Worm (Caenorhabditis elegans): Measurements from ENCODE around the gene Y56A3A.22.
"Not testable (repeated sequence)": the region's sequence is repeated elsewhere in the genome, so short reads cannot be mapped to it uniquely, and the experiment has no call there.

Y56A3A.22 gene

DNA sequence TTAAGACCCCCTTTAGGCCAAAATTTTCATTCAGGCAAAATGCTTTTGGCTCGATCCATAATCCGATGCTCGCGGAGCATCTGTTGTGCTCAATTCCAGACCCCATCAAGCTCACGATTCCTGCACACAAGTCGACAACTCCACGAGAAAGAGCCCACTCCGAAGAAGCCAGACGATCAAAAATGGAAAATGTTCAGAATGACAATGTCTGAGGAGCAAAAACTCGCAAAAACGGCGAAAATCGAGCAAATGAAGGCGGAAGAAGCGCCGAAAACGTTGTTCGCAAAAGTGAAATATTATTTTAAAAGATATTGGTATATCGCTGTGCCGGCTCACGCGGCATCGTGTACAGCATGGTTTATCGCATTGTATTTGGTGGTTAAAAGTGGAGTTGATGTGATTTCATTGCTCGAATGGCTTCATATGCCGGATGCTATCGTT is at the start of gene Y56A3A.22:
Y56A3A.22 (plus strand) TSS at position 35 of the 441 bp plus-strand sequence.
- TF ChIP-seq nhr-43 (tag; optimal IDR thresholded peaks at IDR 0.05; ENCODE audit: poor library complexity, severe bottlenecking) (peak; percentile 33), zag-1 (tag; optimal IDR thresholded peaks at IDR 0.05) (no peak), elt-2 (tag; optimal IDR thresholded peaks at IDR 0.05) (peak; percentile 21), ceh-16 (tag; optimal IDR thresholded peaks at IDR 0.05) (no peak), nhr-67 (tag; optimal IDR thresholded peaks at IDR 0.05) (no peak), elt-3 (tag; optimal IDR thresholded peaks at IDR 0.05) (peak in 1 of 3 experiments; percentile 25), ama-1 (optimal IDR thresholded peaks at IDR 0.05) (peak; percentile 92), egl-5 (tag; optimal IDR thresholded peaks at IDR 0.05) (no peak), aly-2 (tag; optimal IDR thresholded peaks at IDR 0.05) (no peak), nfya-1 (tag; optimal IDR thresholded peaks at IDR 0.05; ENCODE audit: insufficient read depth) (peak; percentile 36), ZK546.5 (tag; optimal IDR thresholded peaks at IDR 0.05) (no peak), unc-39 (tag; optimal IDR thresholded peaks at IDR 0.05) (no peak), lsy-12 (tag; optimal IDR thresholded peaks at IDR 0.05) (peak; percentile 57)

DNA sequence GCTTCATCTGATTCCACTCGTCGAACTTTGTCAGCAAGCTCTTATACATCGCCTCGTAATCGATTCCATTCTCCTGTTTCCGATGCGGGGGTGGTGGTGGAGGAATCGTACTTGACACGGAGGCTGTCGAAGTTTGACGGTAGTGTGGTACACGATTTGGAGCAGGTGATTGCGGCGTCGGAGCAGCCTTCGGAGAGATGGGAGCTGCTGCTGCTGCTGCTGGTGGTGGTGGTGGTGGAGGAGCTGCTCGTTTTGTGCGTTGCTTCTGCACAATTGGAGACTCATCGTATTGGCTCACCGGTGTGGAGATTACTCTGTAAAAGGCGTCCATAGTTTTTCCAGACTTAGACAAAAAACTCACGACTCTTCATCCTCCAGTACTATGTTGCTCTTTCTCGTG is 47.2 kb upstream of the Y56A3A.22 start:
- TF ChIP-seq nhr-11 (tag; optimal IDR thresholded peaks at IDR 0.05) (no peak), ztf-4 (tag; optimal IDR thresholded peaks at IDR 0.05) (no peak), fkh-10 (GFP tag; optimal IDR thresholded peaks at IDR 0.05) (no peak), nhr-76 (tag; optimal IDR thresholded peaks at IDR 0.05) (no peak), lin-15B (tag; optimal IDR thresholded peaks at IDR 0.05) (no peak), R02D3.7 (tag; optimal IDR thresholded peaks at IDR 0.05) (no peak), fkh-2 (tag; optimal IDR thresholded peaks at IDR 0.05) (no peak), nhr-12 (tag; optimal IDR thresholded peaks at IDR 0.05) (no peak), ZK546.5 (tag; optimal IDR thresholded peaks at IDR 0.05) (no peak), elt-3 (tag; optimal IDR thresholded peaks at IDR 0.05) (no peak)

DNA sequence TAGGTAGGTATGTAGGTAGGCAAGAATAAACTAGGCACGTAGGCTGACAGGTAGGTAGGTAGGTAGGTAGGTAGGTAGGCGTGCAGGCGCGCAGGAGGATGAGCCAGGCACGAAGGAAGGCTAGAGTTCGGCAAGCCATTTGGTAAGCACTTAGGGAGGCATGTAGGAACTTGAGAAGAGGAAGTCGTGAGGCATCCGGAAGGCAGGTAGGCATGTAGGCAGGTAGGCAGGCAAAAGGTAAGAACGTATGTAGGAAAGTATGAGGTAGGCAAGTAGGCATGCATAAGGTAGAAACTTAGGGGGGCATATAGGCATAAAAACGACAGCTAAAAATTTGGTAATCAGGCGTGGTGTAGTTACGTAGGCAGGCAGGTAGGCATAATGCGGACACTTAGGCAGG is 45.4 kb upstream of the Y56A3A.22 start:
- TF ChIP-seq snpc-4 (tag; optimal IDR thresholded peaks at IDR 0.05) (no peak), mdl-1 (tag; optimal IDR thresholded peaks at IDR 0.05) (no peak), mml-1 (tag; optimal IDR thresholded peaks at IDR 0.05) (no peak), ceh-9 (tag; optimal IDR thresholded peaks at IDR 0.05) (no peak)

DNA sequence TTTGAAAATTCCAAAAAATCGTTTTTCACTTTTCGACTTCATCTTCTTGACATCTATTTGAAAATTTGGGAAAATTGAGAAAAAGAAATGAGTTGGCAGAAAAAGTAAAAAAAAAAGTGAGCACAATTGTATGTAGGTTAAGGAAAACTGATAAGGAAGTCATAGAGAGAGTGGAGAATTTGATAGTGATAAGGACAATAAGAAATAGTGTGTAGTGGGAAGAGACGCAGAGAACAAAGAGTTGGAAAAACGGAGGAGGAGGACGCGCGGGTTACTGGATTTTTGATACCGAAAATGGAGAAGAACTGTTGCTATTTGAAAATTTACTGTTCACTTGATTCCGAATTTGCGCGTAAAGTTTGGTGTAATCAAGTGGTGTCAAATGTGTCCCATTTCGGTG is 42.7 kb upstream of the Y56A3A.22 start, which contains the start of gene Y56A3A.6:
Y56A3A.6 (minus strand) TSS at position 53 of the 400 bp plus-strand sequence.
- TF ChIP-seq nhr-11 (tag; optimal IDR thresholded peaks at IDR 0.05) (no peak), pha-4 (tag; optimal IDR thresholded peaks at IDR 0.05) (peak; percentile 1), pqm-1 (tag; optimal IDR thresholded peaks at IDR 0.05) (peak; percentile 55), fkh-10 (GFP tag; optimal IDR thresholded peaks at IDR 0.05) (no peak), lsy-12 (tag; optimal IDR thresholded peaks at IDR 0.05) (no peak), jun-1 (tag; optimal IDR thresholded peaks at IDR 0.05) (no peak), elt-2 (tag; optimal IDR thresholded peaks at IDR 0.05) (peak; percentile 79)

DNA sequence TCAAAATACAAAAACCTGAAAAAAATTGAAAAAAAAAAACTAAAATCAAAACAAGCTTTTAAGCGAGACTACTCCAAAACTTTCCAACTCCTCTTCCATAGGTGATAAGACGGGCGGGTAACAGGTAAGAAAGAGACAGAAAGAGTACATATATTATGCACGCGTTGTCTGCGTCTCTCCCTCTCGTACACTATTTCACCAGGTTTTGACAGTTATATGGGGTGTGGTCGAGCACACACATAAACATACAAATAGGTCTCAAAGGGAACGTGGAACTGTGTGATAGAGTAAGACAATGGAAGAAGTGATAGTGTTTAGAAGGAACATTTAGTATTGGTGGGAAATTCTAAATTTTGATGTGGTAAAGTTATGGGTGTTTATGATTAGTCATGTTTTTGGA is 39.9 kb upstream of the Y56A3A.22 start:
- no peak for TF ChIP-seq ceh-16 (tag; optimal IDR thresholded peaks at IDR 0.05)
- TF ChIP-seq fkh-2 (tag; optimal IDR thresholded peaks at IDR 0.05), result no peak
- peak; percentile 45 for TF ChIP-seq pha-4 (tag; optimal IDR thresholded peaks at IDR 0.05)
- TF ChIP-seq sea-2 (GFP tag; optimal IDR thresholded peaks at IDR 0.05), result no peak
- no peak for TF ChIP-seq nhr-43 (tag; optimal IDR thresholded peaks at IDR 0.05; ENCODE audit: poor library complexity, severe bottlenecking)
- TF ChIP-seq ztf-4 (tag; optimal IDR thresholded peaks at IDR 0.05), result no peak
- no peak for TF ChIP-seq lsy-12 (tag; optimal IDR thresholded peaks at IDR 0.05)
- TF ChIP-seq nhr-76 (tag; optimal IDR thresholded peaks at IDR 0.05), result no peak
- no peak for TF ChIP-seq fkh-10 (GFP tag; optimal IDR thresholded peaks at IDR 0.05)
- TF ChIP-seq mdl-1 (tag; optimal IDR thresholded peaks at IDR 0.05), result no peak
- TF ChIP-seq elt-2 (tag; optimal IDR thresholded peaks at IDR 0.05), result peak; percentile 85
- no peak for TF ChIP-seq egl-5 (tag; optimal IDR thresholded peaks at IDR 0.05)
- TF ChIP-seq jun-1 (tag; optimal IDR thresholded peaks at IDR 0.05), result no peak
- TF ChIP-seq aly-2 (tag; optimal IDR thresholded peaks at IDR 0.05), result no peak
- no peak for TF ChIP-seq tbx-2 (tag; optimal IDR thresholded peaks at IDR 0.05)
- no peak for TF ChIP-seq unc-39 (tag; optimal IDR thresholded peaks at IDR 0.05)
- TF ChIP-seq ceh-28 (tag; optimal IDR thresholded peaks at IDR 0.05), result no peak
- TF ChIP-seq ceh-9 (tag; optimal IDR thresholded peaks at IDR 0.05), result no peak
- TF ChIP-seq pqm-1 (tag; optimal IDR thresholded peaks at IDR 0.05), result peak; percentile 67
- no peak for TF ChIP-seq zag-1 (tag; optimal IDR thresholded peaks at IDR 0.05)

DNA sequence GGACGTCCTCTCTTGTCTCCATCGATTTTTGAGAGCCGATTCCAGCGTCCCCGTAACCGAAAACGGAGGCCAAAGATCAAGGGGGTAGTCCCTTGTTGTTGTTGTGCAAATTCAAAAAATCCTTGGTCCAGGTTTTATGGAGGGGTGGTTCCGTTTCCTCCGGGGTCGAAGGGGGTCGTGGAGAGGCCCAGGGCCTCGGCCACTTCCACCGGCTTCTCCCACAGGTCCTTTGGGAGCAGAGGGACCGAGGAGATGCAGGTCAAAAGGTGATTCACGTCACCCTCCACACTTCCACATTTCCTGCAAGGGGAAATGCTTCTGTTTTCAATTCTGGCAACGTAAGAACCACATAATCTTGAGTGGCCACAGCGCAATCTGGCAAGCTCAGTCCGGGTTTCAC is 37.8 kb upstream of the Y56A3A.22 start, which contains the start of gene fbxb-22:
fbxb-22 (minus strand) TSS at position 61 of the 400 bp plus-strand sequence.
- TF ChIP-seq R02D3.7, fkh-2, ceh-28 (tag; optimal IDR thresholded peaks at IDR 0.05): not testable (repeated sequence)

All from whole organism, L3 larva.